Fruit fly (Drosophila melanogaster): Measurements from ENCODE around the gene CG6026.

Gene CG6026

dm6 chr3R:19073002-19073401, 39.7 kb downstream of the CG6026 start (continued):
- TF ChIP-seq CG31441 (GFP tag; IDR thresholded peaks at IDR 0.05): peak; percentile 79
- peak; percentile 52 for TF ChIP-seq HLH3B (GFP tag; IDR thresholded peaks at IDR 0.05)
- TF ChIP-seq dmrt99B (tag; optimal IDR thresholded peaks at IDR 0.05): peak; percentile 77
- peak; percentile 52 for TF ChIP-seq CG12219 (GFP tag; optimal IDR thresholded peaks at IDR 0.05)
- TF ChIP-seq CG30403 (GFP tag; optimal IDR thresholded peaks at IDR 0.05): peak; percentile 51
- peak; percentile 83 for TF ChIP-seq nom (GFP tag; optimal IDR thresholded peaks at IDR 0.05)
- TF ChIP-seq seq (GFP tag; IDR thresholded peaks at IDR 0.05): no peak
- TF ChIP-seq sisA (GFP tag; IDR thresholded peaks at IDR 0.05): peak; percentile 31; the same call in 1 of the 2 replicates
- peak; percentile 56 for TF ChIP-seq grau (tag; optimal IDR thresholded peaks at IDR 0.05)
- TF ChIP-seq Sin3A (optimal IDR thresholded peaks at IDR 0.05): no peak
- peak; percentile 27; the same call in 1 of the 2 replicates for TF ChIP-seq peb (GFP tag; IDR thresholded peaks at IDR 0.05)
- TF ChIP-seq CG11398 (GFP tag; optimal IDR thresholded peaks at IDR 0.05): no peak
- peak; percentile 66 for TF ChIP-seq Ssrp (tag; optimal IDR thresholded peaks at IDR 0.05)
- TF ChIP-seq NfI (GFP tag; optimal IDR thresholded peaks at IDR 0.05): no peak
- no peak for TF ChIP-seq CG6791 (GFP tag; IDR thresholded peaks at IDR 0.05; ENCODE audit: partially characterized antibody)
- TF ChIP-seq pan (optimal IDR thresholded peaks at IDR 0.05): no peak
- TF ChIP-seq pan (GFP tag; optimal IDR thresholded peaks at IDR 0.05 in 1 of 2, IDR thresholded peaks at IDR 0.05 in 1 of 2): peak in 1 of 2 experiments; percentile 72
- TF ChIP-seq Pdp1 (GFP tag; optimal IDR thresholded peaks at IDR 0.05): peak; percentile 4 to 39
- TF ChIP-seq tin (GFP tag; optimal IDR thresholded peaks at IDR 0.05): peak; percentile 36
- TF ChIP-seq CG6654 (GFP tag; optimal IDR thresholded peaks at IDR 0.05): peak; percentile 19
- peak; percentile 50 for TF ChIP-seq CG18476 (GFP tag; optimal IDR thresholded peaks at IDR 0.05)
- TF ChIP-seq MTF-1 (GFP tag; optimal IDR thresholded peaks at IDR 0.05; ENCODE audit: borderline replicate concordance): no peak
- TF ChIP-seq CG2199 (GFP tag; IDR thresholded peaks at IDR 0.05): 0 out of 3 replicates have a peak, but pooled peaks have one; percentile 47
- peak in 1 of 2 experiments; percentile 73 for TF ChIP-seq Hr51 (GFP tag; optimal IDR thresholded peaks at IDR 0.05)
- TF ChIP-seq fd64A (GFP tag; optimal IDR thresholded peaks at IDR 0.05): peak; percentile 30
- peak; percentile 64; the same call in 2 of the 3 replicates for TF ChIP-seq CG11695 (GFP tag; IDR thresholded peaks at IDR 0.05)
- peak; percentile 57 for TF ChIP-seq D19A (tag; optimal IDR thresholded peaks at IDR 0.05)
- TF ChIP-seq nerfin-1 (tag; optimal IDR thresholded peaks at IDR 0.05): peak; percentile 71
- TF ChIP-seq CG4707 (GFP tag; optimal IDR thresholded peaks at IDR 0.05): peak; percentile 74
- TF ChIP-seq lab (GFP tag; optimal IDR thresholded peaks at IDR 0.05): peak; percentile 26
- TF ChIP-seq Hr78 (GFP tag; optimal IDR thresholded peaks at IDR 0.05): peak in 1 of 2 experiments; percentile 33
- no peak for TF ChIP-seq sc (optimal IDR thresholded peaks at IDR 0.05)
- peak; percentile 33 for TF ChIP-seq sc (GFP tag; optimal IDR thresholded peaks at IDR 0.05)
- peak; percentile 69 for TF ChIP-seq CG2678 (tag; optimal IDR thresholded peaks at IDR 0.05)
- no peak for TF ChIP-seq hth (optimal IDR thresholded peaks at IDR 0.05)
- peak; percentile 61 for TF ChIP-seq CG17328 (GFP tag; IDR thresholded peaks at IDR 0.05)
- TF ChIP-seq CG11723 (GFP tag; optimal IDR thresholded peaks at IDR 0.05): peak; percentile 42
- peak; percentile 16 for TF ChIP-seq Xbp1 (GFP tag; optimal IDR thresholded peaks at IDR 0.05)
- peak; percentile 66 for TF ChIP-seq croc (GFP tag; conservative IDR thresholded peaks at IDR 0.05)
- TF ChIP-seq trem (tag; optimal IDR thresholded peaks at IDR 0.05): peak; percentile 40
- peak; percentile 70 for TF ChIP-seq Sox100B (GFP tag; optimal IDR thresholded peaks at IDR 0.05)
- peak; percentile 76 for TF ChIP-seq CG11504 (tag; optimal IDR thresholded peaks at IDR 0.05)
- TF ChIP-seq oc (tag; optimal IDR thresholded peaks at IDR 0.05): peak; percentile 19
- no peak for TF ChIP-seq Hmr (GFP tag; optimal IDR thresholded peaks at IDR 0.05)
- TF ChIP-seq nau (GFP tag; optimal IDR thresholded peaks at IDR 0.05): peak; percentile 61
- TF ChIP-seq prd (optimal IDR thresholded peaks at IDR 0.05): no peak
- TF ChIP-seq prd (GFP tag; IDR thresholded peaks at IDR 0.05): peak; percentile 73; the same call in 2 of the 3 replicates
- TF ChIP-seq row (GFP tag; IDR thresholded peaks at IDR 0.05): peak; percentile 60
- TF ChIP-seq CG7372 (GFP tag; IDR thresholded peaks at IDR 0.05): 0 out of 2 replicates have a peak, but pooled peaks have one; percentile 12
- peak; percentile 52 for TF ChIP-seq wor (GFP tag; IDR thresholded peaks at IDR 0.05)
